Worm (Caenorhabditis elegans): ENCODE data around the gene T07E3.3.

ce11 chrIII:6946382-6946781, 42.7 kb downstream of the T07E3.3 start, which contains the start of gene let-711:
- TF ChIP-seq flt-1 (GFP tag; IDR thresholded peaks at IDR 0.05) (no peak), ets-7 (tag; optimal IDR thresholded peaks at IDR 0.05) (no peak), ceh-13 (GFP tag; optimal IDR thresholded peaks at IDR 0.05) (no peak), scrt-1 (GFP tag; IDR thresholded peaks at IDR 0.05) (no peak)
